Fruit fly (Drosophila melanogaster): Measurements from ENCODE around the gene Kaz.
A peak's percentile ranks its signal among the peaks of the same experiment; 100 is the strongest.

The Kaz gene

dm6 chr3R:24829887-24830351 lies at the start of gene Kaz, which contains the start of gene CG43273 (continued):
- no peak for TF ChIP-seq Fer3 (tag; optimal IDR thresholded peaks at IDR 0.05)
- no peak for TF ChIP-seq CG1647 (GFP tag; optimal IDR thresholded peaks at IDR 0.05)
- 0 out of 2 replicates have a peak, but pooled peaks have one; percentile 27 for TF ChIP-seq ssp (GFP tag; IDR thresholded peaks at IDR 0.05)
- TF ChIP-seq grn (GFP tag; optimal IDR thresholded peaks at IDR 0.05), result no peak
- no peak for TF ChIP-seq Bdp1 (GFP tag; optimal IDR thresholded peaks at IDR 0.05)
- peak; percentile 57 for TF ChIP-seq CG4617 (GFP tag; optimal IDR thresholded peaks at IDR 0.05; ENCODE audit: borderline replicate concordance)
- no peak for TF ChIP-seq CG10959 (GFP tag; IDR thresholded peaks at IDR 0.05)
- no peak for TF ChIP-seq Camta (GFP tag; optimal IDR thresholded peaks at IDR 0.05)
- TF ChIP-seq lbe (GFP tag; optimal IDR thresholded peaks at IDR 0.05), result peak; percentile 32
- TF ChIP-seq sob (GFP tag; IDR thresholded peaks at IDR 0.05), result peak; percentile 59
- TF ChIP-seq peb (GFP tag; IDR thresholded peaks at IDR 0.05), result peak; percentile 37; the same call in 1 of the 2 replicates
- TF ChIP-seq Xrp1 (GFP tag; IDR thresholded peaks at IDR 0.05), result peak; percentile 40; the same call in 1 of the 2 replicates
- peak; percentile 69 for TF ChIP-seq YL-1 (GFP tag; optimal IDR thresholded peaks at IDR 0.05)
- no peak for TF ChIP-seq danr (GFP tag; IDR thresholded peaks at IDR 0.05)
- TF ChIP-seq HmgZ (tag; optimal IDR thresholded peaks at IDR 0.05), result peak; percentile 74
- peak; percentile 22 for TF ChIP-seq CG1233 (GFP tag; optimal IDR thresholded peaks at IDR 0.05)
- TF ChIP-seq fd64A (GFP tag; optimal IDR thresholded peaks at IDR 0.05), result no peak
- TF ChIP-seq dmrt11E (tag; optimal IDR thresholded peaks at IDR 0.05), result peak; percentile 40
- peak; percentile 25; the same call in 1 of the 2 replicates for TF ChIP-seq esg (GFP tag; conservative IDR thresholded peaks at IDR 0.05)
- TF ChIP-seq CG18476 (GFP tag; optimal IDR thresholded peaks at IDR 0.05), result peak; percentile 31
- peak; percentile 59 for TF ChIP-seq Chrac-16 (GFP tag; optimal IDR thresholded peaks at IDR 0.05)
- no peak for TF ChIP-seq CG4854 (GFP tag; optimal IDR thresholded peaks at IDR 0.05)
- peak; percentile 67 for TF ChIP-seq CG15696 (tag; optimal IDR thresholded peaks at IDR 0.05)
- TF ChIP-seq dimm (GFP tag; IDR thresholded peaks at IDR 0.05), result no peak
- peak; percentile 23 for TF ChIP-seq CG4328 (GFP tag; optimal IDR thresholded peaks at IDR 0.05)
- no peak for TF ChIP-seq CG15269 (tag; optimal IDR thresholded peaks at IDR 0.05)
- TF ChIP-seq CG9215 (GFP tag; IDR thresholded peaks at IDR 0.05), result peak; percentile 50
- peak; percentile 82 for TF ChIP-seq MBD-R2 (GFP tag; IDR thresholded peaks at IDR 0.05)
- TF ChIP-seq B-H1 (GFP tag; IDR thresholded peaks at IDR 0.05), result no peak
- TF ChIP-seq Tbp (GFP tag; optimal IDR thresholded peaks at IDR 0.05), result no peak
- TF ChIP-seq CG17186 (GFP tag; optimal IDR thresholded peaks at IDR 0.05), result peak; percentile 44
- peak; percentile 42 for TF ChIP-seq scrt (GFP tag; optimal IDR thresholded peaks at IDR 0.05)
- TF ChIP-seq Gug (GFP tag; IDR thresholded peaks at IDR 0.05), result no peak; the same call in 3 of the 4 replicates
- TF ChIP-seq fu2 (GFP tag; optimal IDR thresholded peaks at IDR 0.05), result no peak
- peak; percentile 7 for TF ChIP-seq CG6254 (GFP tag; optimal IDR thresholded peaks at IDR 0.05)
- TF ChIP-seq Opbp (GFP tag; IDR thresholded peaks at IDR 0.05; ENCODE audit: partially characterized antibody), result no peak
- TF ChIP-seq NfI (GFP tag; optimal IDR thresholded peaks at IDR 0.05), result peak; percentile 74
- TF ChIP-seq Hr39 (optimal IDR thresholded peaks at IDR 0.05), result no peak
- peak; percentile 35 for TF ChIP-seq pzg (GFP tag; optimal IDR thresholded peaks at IDR 0.05)
- TF ChIP-seq CG6854 (GFP tag; optimal IDR thresholded peaks at IDR 0.05), result peak; percentile 11
- peak; percentile 17 for TF ChIP-seq CG10654 (GFP tag; optimal IDR thresholded peaks at IDR 0.05)
- no peak for TF ChIP-seq CG11085 (GFP tag; IDR thresholded peaks at IDR 0.05)
- 0 out of 2 replicates have a peak, but pooled peaks have one; percentile 19 for TF ChIP-seq wdn (GFP tag; IDR thresholded peaks at IDR 0.05)
- TF ChIP-seq bbx (GFP tag; IDR thresholded peaks at IDR 0.05; ENCODE audit: partially characterized antibody), result no peak
- peak; percentile 36 for TF ChIP-seq Mad (GFP tag; optimal IDR thresholded peaks at IDR 0.05)
- peak; percentile 12; the same call in 1 of the 3 replicates for TF ChIP-seq Aef1 (GFP tag; IDR thresholded peaks at IDR 0.05)

Data from whole organism, embryonic.